Fruit fly (Drosophila melanogaster): ENCODE measurements around the gene Bin1.

Gene Bin1

DNA sequence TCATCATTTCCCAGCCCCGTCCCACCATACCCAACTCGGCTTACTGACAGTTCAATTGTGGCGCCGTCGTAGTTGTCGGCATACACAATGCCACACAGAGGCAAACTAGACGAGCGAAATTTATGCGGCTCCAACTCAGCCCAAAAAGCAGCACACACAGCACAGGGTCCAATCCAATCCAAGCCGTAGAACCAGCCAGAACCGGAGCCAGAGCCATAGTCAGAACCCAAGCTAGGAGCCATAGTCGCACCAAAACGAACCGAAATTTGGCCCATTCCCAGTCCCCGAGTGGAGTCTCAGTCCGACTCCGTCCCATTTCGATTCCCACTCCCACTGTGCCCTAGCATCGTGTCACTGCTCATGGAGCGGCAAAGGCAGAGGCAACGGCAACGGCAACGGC is 31.5 kb upstream of the Bin1 start:
- TF ChIP-seq CG18764 (GFP tag; optimal IDR thresholded peaks at IDR 0.05) (no peak), Dll (GFP tag; IDR thresholded peaks at IDR 0.05; ENCODE audit: partially characterized antibody) (no peak), CG6765 (GFP tag; optimal IDR thresholded peaks at IDR 0.05) (peak; percentile 14), dysf (GFP tag; IDR thresholded peaks at IDR 0.05) (peak; percentile 6; the same call in 1 of the 3 replicates), Camta (GFP tag; optimal IDR thresholded peaks at IDR 0.05) (no peak), Med (GFP tag) (peak; percentile 48), ken (GFP tag; IDR thresholded peaks at IDR 0.05) (0 out of 3 replicates have a peak, but pooled peaks have one; percentile 6), Ets65A (GFP tag) (peak; percentile 93), Dad (GFP tag; optimal IDR thresholded peaks at IDR 0.05) (no peak), CG13894 (tag; optimal IDR thresholded peaks at IDR 0.05) (peak; percentile 84), Hmr (GFP tag; optimal IDR thresholded peaks at IDR 0.05) (no peak), lmd (GFP tag; IDR thresholded peaks at IDR 0.05) (0 out of 2 replicates have a peak, but pooled peaks have one; percentile 13), crol (GFP tag; IDR thresholded peaks at IDR 0.05) (peak; percentile 32; the same call in 1 of the 2 replicates), lab (GFP tag; optimal IDR thresholded peaks at IDR 0.05) (peak; percentile 7), ro (GFP tag; IDR thresholded peaks at IDR 0.05) (no peak)

DNA sequence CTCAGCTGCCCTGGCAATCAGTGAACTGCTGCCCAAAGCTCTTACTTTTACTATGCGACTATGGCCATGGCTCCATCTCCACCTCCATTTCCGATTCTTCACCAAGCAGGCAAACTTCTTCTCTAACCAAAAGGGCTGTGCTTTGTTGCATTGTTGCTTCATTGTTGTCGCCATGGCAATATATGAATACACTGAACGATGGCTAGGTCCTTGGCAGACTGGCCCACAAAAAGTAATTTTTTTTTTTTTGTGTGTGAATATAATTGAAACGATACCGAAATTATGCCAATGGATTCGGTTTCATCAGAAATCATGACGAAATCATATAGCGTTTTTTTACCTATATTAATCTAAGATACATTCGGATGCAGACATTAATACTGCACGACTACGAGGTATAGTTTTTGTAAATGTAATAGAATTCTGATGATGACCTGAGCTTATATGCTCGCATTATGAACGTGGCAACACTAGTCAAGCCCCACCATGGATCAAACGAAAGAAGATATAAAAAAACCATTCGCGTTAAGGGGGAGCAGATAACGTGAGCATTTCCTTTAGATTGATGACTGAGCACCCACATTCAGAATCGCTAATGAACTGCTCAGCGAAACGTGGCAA is 30.8 kb upstream of the Bin1 start:
- TF ChIP-seq org-1 (GFP tag; optimal IDR thresholded peaks at IDR 0.05) (no peak), NK7.1 (GFP tag; optimal IDR thresholded peaks at IDR 0.05) (no peak), Dp (GFP tag; optimal IDR thresholded peaks at IDR 0.05) (no peak), Med (GFP tag) (peak; percentile 28), wdn (GFP tag; IDR thresholded peaks at IDR 0.05) (no peak), Drgx (GFP tag; IDR thresholded peaks at IDR 0.05) (0 out of 2 replicates have a peak, but pooled peaks have one; percentile 25), CG7372 (GFP tag; IDR thresholded peaks at IDR 0.05) (no peak), Adf1 (GFP tag; IDR thresholded peaks at IDR 0.05) (no peak), sens (GFP tag) (peak; percentile 64), CG2875 (GFP tag; optimal IDR thresholded peaks at IDR 0.05) (no peak), dati (GFP tag; IDR thresholded peaks at IDR 0.05) (no peak), Ets65A (GFP tag) (peak; percentile 86), Hand (GFP tag; optimal IDR thresholded peaks at IDR 0.05) (no peak), stwl (tag; optimal IDR thresholded peaks at IDR 0.05) (peak; percentile 44), Aef1 (GFP tag; IDR thresholded peaks at IDR 0.05) (no peak)

DNA sequence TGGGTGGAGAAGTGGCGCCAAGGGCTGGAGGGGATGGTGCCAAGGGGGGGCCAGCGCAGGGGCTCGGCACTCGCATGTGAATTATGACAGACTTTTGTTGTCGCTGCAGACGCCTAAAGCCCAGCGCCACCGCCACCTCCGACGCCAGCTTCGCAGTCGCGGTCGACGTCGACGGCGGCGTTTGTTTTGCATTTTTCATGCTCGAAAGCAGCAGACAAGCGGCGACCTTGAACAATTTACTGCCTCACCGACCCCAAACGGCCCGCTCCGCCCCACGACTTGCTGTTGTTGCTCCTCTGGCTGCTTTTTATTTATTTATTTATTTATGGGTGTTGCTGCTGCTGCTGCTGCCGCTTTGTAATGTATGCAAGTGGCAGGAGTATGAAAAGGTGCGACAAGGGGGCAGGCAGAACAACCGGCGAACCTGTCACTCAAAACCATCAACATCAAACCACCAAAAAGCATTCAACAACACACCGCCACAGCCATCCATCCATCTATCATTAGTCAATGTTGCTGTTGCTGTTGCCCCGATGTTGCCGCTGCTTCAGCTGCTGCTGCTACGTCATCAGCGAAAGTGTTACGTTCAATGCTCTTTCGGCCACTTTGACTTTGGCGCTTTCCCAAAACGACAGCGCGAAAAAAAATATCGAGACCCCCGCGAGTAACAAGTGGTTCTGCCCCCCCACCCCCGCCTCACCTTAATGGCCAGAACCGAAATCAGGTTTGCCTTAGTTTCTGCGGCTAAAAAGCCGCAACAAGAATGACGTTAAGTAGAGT is 29.1 kb upstream of the Bin1 start:
- no peak for TF ChIP-seq CG3407 (GFP tag; optimal IDR thresholded peaks at IDR 0.05)
- TF ChIP-seq CTCF (GFP tag; optimal IDR thresholded peaks at IDR 0.05) = peak; percentile 9
- TF ChIP-seq sens (GFP tag) = peak; percentile 17
- no peak for TF ChIP-seq HLH54F (GFP tag; optimal IDR thresholded peaks at IDR 0.05)
- no peak for TF ChIP-seq stwl (tag; optimal IDR thresholded peaks at IDR 0.05)
- TF ChIP-seq Doc3 (GFP tag; IDR thresholded peaks at IDR 0.05; ENCODE audit: partially characterized antibody) = 0 out of 3 replicates have a peak, but pooled peaks have one; percentile 30
- TF ChIP-seq tx (GFP tag; optimal IDR thresholded peaks at IDR 0.05) = no peak
- TF ChIP-seq klu (GFP tag; IDR thresholded peaks at IDR 0.05) = no peak
- no peak for TF ChIP-seq CG14667 (GFP tag; IDR thresholded peaks at IDR 0.05)
- no peak for TF ChIP-seq ab (GFP tag; optimal IDR thresholded peaks at IDR 0.05)
- TF ChIP-seq shn (GFP tag; optimal IDR thresholded peaks at IDR 0.05) = no peak
- 0 out of 2 replicates have a peak, but pooled peaks have one; percentile 11 for TF ChIP-seq vvl (GFP tag; IDR thresholded peaks at IDR 0.05)
- peak; percentile 91 for TF ChIP-seq Adf1 (GFP tag; IDR thresholded peaks at IDR 0.05)
- no peak for TF ChIP-seq slbo (GFP tag; IDR thresholded peaks at IDR 0.05)
- TF ChIP-seq CG16779 (GFP tag; IDR thresholded peaks at IDR 0.05) = 0 out of 2 replicates have a peak, but pooled peaks have one; percentile 11
- TF ChIP-seq CG10209 (GFP tag; optimal IDR thresholded peaks at IDR 0.05) = no peak
- TF ChIP-seq dmrt99B (tag; optimal IDR thresholded peaks at IDR 0.05) = peak; percentile 5
- TF ChIP-seq Hr78 (GFP tag; optimal IDR thresholded peaks at IDR 0.05) = no peak
- no peak for TF ChIP-seq knrl (GFP tag; IDR thresholded peaks at IDR 0.05; ENCODE audit: partially characterized antibody)
- 0 out of 3 replicates have a peak, but pooled peaks have one; percentile 19 for TF ChIP-seq ci (GFP tag; IDR thresholded peaks at IDR 0.05)
- TF ChIP-seq CG12391 (tag; optimal IDR thresholded peaks at IDR 0.05) = no peak
- TF ChIP-seq crol (GFP tag; IDR thresholded peaks at IDR 0.05) = peak; percentile 66; the same call in 1 of the 2 replicates
- TF ChIP-seq CG33557 (GFP tag; optimal IDR thresholded peaks at IDR 0.05) = no peak
